Worm (Caenorhabditis elegans) whole organism, mixed stage, embryonic: Measurements from ENCODE around the gene dmd-6.

Experiments used
- blmp-1 ChIP-seq: fragments of 150-350 bp; optimal IDR thresholded peaks from 2 replicates; lab custom pipeline; 2014; ENCODE audit warnings: missing biosample characterization, missing genetic modification characterization
- ces-1 ChIP-seq: fragments of 150-350 bp; optimal IDR thresholded peaks from 2 replicates; lab custom pipeline; 2014; ENCODE audit warnings: missing biosample characterization, missing genetic modification reagents, missing genetic modification characterization
- cnd-1 ChIP-seq: fragments of 200-800 bp; sonication (Bioruptor generic); optimal IDR thresholded peaks from 2 replicates; lab custom pipeline; 2018; ENCODE audit warnings: mild to moderate bottlenecking, missing genetic modification characterization, missing compliant biosample characterization
- elt-1 ChIP-seq: sonication (generic microtip); optimal IDR thresholded peaks from 2 replicates; lab custom pipeline; 2017; ENCODE audit warnings: missing genetic modification characterization, mild to moderate bottlenecking, missing compliant biosample characterization, antibody characterized with exemption, moderate library complexity, borderline replicate concordance; ENCODE audit not compliant: insufficient read depth
- lsy-2 ChIP-seq: fragments of 150-350 bp; optimal IDR thresholded peaks from 2 replicates; lab custom pipeline; 2014; ENCODE audit warnings: missing biosample characterization, missing genetic modification characterization
- nhr-2 ChIP-seq: fragments of 150-350 bp; optimal IDR thresholded peaks from 2 replicates; lab custom pipeline; 2014; ENCODE audit warnings: missing biosample characterization, missing genetic modification characterization
- pha-4 ChIP-seq: fragments of 150-350 bp; optimal IDR thresholded peaks from 2 replicates; lab custom pipeline; 2018; ENCODE audit warnings: missing biosample characterization, missing genetic modification reagents, missing genetic modification characterization
- tbx-8 ChIP-seq: fragments of 200-800 bp; sonication (Bioruptor generic); optimal IDR thresholded peaks from 2 replicates; lab custom pipeline; 2018; ENCODE audit warnings: mild to moderate bottlenecking, missing genetic modification characterization, moderate library complexity, missing compliant biosample characterization
- unc-39 ChIP-seq: fragments of 150-350 bp; optimal IDR thresholded peaks from 2 replicates; lab custom pipeline; 2014; ENCODE audit warnings: missing biosample characterization, missing genetic modification characterization
- unc-62 ChIP-seq: fragments of 150-350 bp; optimal IDR thresholded peaks from 2 replicates; lab custom pipeline; 2014; ENCODE audit warnings: missing biosample characterization, missing genetic modification reagents, missing genetic modification characterization

DNA sequence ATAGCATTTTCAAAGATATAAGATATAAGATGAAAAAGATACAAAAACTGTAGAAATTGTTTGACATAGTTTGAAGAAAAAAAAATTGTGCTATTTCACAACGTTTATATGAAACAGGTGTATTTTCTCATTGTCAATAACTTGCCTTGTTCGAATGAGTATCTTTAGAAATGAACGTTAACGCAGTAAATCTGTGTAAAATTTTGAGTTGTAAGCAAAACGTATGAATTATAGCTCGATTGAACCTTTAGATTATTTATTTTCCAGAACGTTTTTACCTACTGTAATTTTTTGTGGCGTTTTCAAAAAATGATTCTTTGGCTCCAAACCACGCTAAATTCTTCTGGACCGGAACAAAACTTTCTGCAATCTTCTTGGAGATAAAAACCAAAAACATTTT is 15.3 kb downstream of the dmd-6 start:
- no peak for TF ChIP-seq cnd-1 (tag; lab: Kevin White, UChicago)
- TF ChIP-seq elt-1: no peak
- no peak for TF ChIP-seq nhr-2
- TF ChIP-seq pha-4 (tag; lab: Kevin White, UChicago): no peak
- TF ChIP-seq tbx-8 (GFP tag; lab: Kevin White, UChicago): no peak
- TF ChIP-seq lsy-2 (tag; lab: Kevin White, UChicago): no peak
- TF ChIP-seq blmp-1 (tag; lab: Kevin White, UChicago): no peak
- no peak for TF ChIP-seq ces-1 (GFP tag; lab: Kevin White, UChicago)
- no peak for TF ChIP-seq unc-62
- no peak for TF ChIP-seq unc-39 (tag; lab: Kevin White, UChicago)
